Fruit fly (Drosophila melanogaster) whole organism, embryonic: Measurements from ENCODE around the gene CG7889.

Experiments used
- ATbp ChIP-seq: fragments of 200-800 bp; sonication (Bioruptor generic); optimal IDR thresholded peaks from 2 replicates; lab custom pipeline; 2017; ENCODE audit warnings: missing biosample characterization, mild to moderate bottlenecking, missing genetic modification characterization, missing genetic modification reagents
- B-H1 ChIP-seq: fragments of 200-800 bp; sonication (Bioruptor generic); IDR thresholded peaks from 3 replicates; pipeline ENCODE4 v1.3.6; 2022; ENCODE audit warnings: missing biosample characterization, missing genetic modification characterization
- CG10267 ChIP-seq: fragments of 200-800 bp; sonication (Bioruptor generic); optimal IDR thresholded peaks from 2 replicates; lab custom pipeline; 2018; ENCODE audit warnings: missing biosample characterization, mild to moderate bottlenecking, missing genetic modification characterization, moderate library complexity
- CG11085 ChIP-seq: fragments of 200-800 bp; sonication (Bioruptor generic); IDR thresholded peaks from 2 replicates; pipeline ENCODE4 v1.3.6; 2022; ENCODE audit warnings: missing biosample characterization, missing genetic modification characterization
- CG12391 ChIP-seq: fragments of 200-800 bp; sonication (Bioruptor generic); optimal IDR thresholded peaks from 3 replicates; lab custom pipeline; 2018; ENCODE audit warnings: missing biosample characterization, mild to moderate bottlenecking, missing genetic modification characterization, moderate library complexity
- CG12659 ChIP-seq: fragments of 200-800 bp; sonication (Bioruptor generic); optimal IDR thresholded peaks from 3 replicates; lab custom pipeline; 2017; ENCODE audit warnings: mild to moderate bottlenecking, missing biosample characterization, missing genetic modification reagents, missing genetic modification characterization
- CG13296 ChIP-seq: fragments of 200-800 bp; sonication (Bioruptor generic); optimal IDR thresholded peaks from 3 replicates; lab custom pipeline; 2018; ENCODE audit warnings: missing biosample characterization, mild to moderate bottlenecking, missing genetic modification characterization
- CG15011 ChIP-seq: fragments of 200-800 bp; sonication (Bioruptor generic); optimal IDR thresholded peaks from 3 replicates; lab custom pipeline; 2018; ENCODE audit warnings: missing biosample characterization, mild to moderate bottlenecking, missing genetic modification characterization
- CG17361 ChIP-seq: fragments of 200-800 bp; sonication (Bioruptor generic); IDR thresholded peaks from 3 replicates; pipeline ENCODE4 v1.3.6; 2022; ENCODE audit warnings: missing biosample characterization, missing genetic modification characterization
- CG17568 ChIP-seq: fragments of 200-800 bp; sonication (Bioruptor generic); optimal IDR thresholded peaks from 2 replicates; lab custom pipeline; 2018; ENCODE audit warnings: missing biosample characterization, mild to moderate bottlenecking, missing genetic modification characterization, moderate library complexity
- CG18262 ChIP-seq: fragments of 200-800 bp; optimal IDR thresholded peaks from 3 replicates; lab custom pipeline; 2019; ENCODE audit warnings: missing biosample characterization, mild to moderate bottlenecking, missing genetic modification characterization, moderate library complexity
- CG2129 ChIP-seq: fragments of 200-800 bp; sonication (Bioruptor generic); IDR thresholded peaks from 2 replicates; pipeline ENCODE4 v1.3.6; 2022; ENCODE audit warnings: missing biosample characterization, missing genetic modification characterization; ENCODE audit not compliant: partially characterized antibody
- CG2199 ChIP-seq: fragments of 200-800 bp; sonication (Bioruptor generic); IDR thresholded peaks from 3 replicates; pipeline ENCODE4 v1.3.6; 2022; ENCODE audit warnings: missing biosample characterization, missing genetic modification characterization
- CG2678 ChIP-seq: fragments of 200-800 bp; sonication (Bioruptor generic); optimal IDR thresholded peaks from 3 replicates; lab custom pipeline; 2019; ENCODE audit warnings: missing biosample characterization, mild to moderate bottlenecking, missing genetic modification characterization, moderate library complexity
- CG2875 ChIP-seq: fragments of 200-800 bp; sonication (Bioruptor generic); optimal IDR thresholded peaks from 2 replicates; lab custom pipeline; 2017; ENCODE audit warnings: missing biosample characterization, mild to moderate bottlenecking, missing genetic modification characterization, missing genetic modification reagents
- CG31365 ChIP-seq: fragments of 200-800 bp; sonication (Bioruptor generic); optimal IDR thresholded peaks from 2 replicates; lab custom pipeline; 2018; ENCODE audit warnings: missing biosample characterization, mild to moderate bottlenecking, missing genetic modification characterization
- CG6791 ChIP-seq: fragments of 200-800 bp; sonication (Bioruptor generic); IDR thresholded peaks from 3 replicates; pipeline ENCODE4 v1.3.6; 2022; ENCODE audit warnings: missing biosample characterization, missing genetic modification characterization; ENCODE audit not compliant: partially characterized antibody
- CG6854 ChIP-seq: fragments of 200-800 bp; sonication (Bioruptor generic); optimal IDR thresholded peaks from 3 replicates; lab custom pipeline; 2017; ENCODE audit warnings: missing biosample characterization, mild to moderate bottlenecking, missing genetic modification characterization
- CG7271 ChIP-seq: fragments of 200-800 bp; sonication (Bioruptor generic); optimal IDR thresholded peaks from 2 replicates; lab custom pipeline; 2018; ENCODE audit warnings: missing biosample characterization, mild to moderate bottlenecking, missing genetic modification characterization, moderate library complexity
- CG7372 ChIP-seq: fragments of 200-800 bp; sonication (Bioruptor generic); IDR thresholded peaks from 2 replicates; pipeline ENCODE4 v1.3.6; 2022; ENCODE audit warnings: missing biosample characterization, missing genetic modification characterization
- CG7745 ChIP-seq: fragments of 200-800 bp; sonication (Bioruptor generic); optimal IDR thresholded peaks from 2 replicates; lab custom pipeline; 2018; ENCODE audit warnings: missing biosample characterization, mild to moderate bottlenecking, missing genetic modification characterization, moderate library complexity
- CG7987 ChIP-seq: fragments of 200-800 bp; sonication (Bioruptor generic); optimal IDR thresholded peaks from 2 replicates; lab custom pipeline; 2018; ENCODE audit warnings: missing biosample characterization, mild to moderate bottlenecking, missing genetic modification characterization, moderate library complexity
- CG8944 ChIP-seq: fragments of 200-800 bp; sonication (Bioruptor generic); optimal IDR thresholded peaks from 3 replicates; lab custom pipeline; 2016; ENCODE audit warnings: missing biosample characterization, missing genetic modification characterization
- CoRest ChIP-seq: fragments of 200-800 bp; sonication (Bioruptor generic); optimal IDR thresholded peaks from 3 replicates; lab custom pipeline; 2018; ENCODE audit warnings: missing biosample characterization, mild to moderate bottlenecking, missing genetic modification characterization, moderate library complexity
- Dad ChIP-seq: fragments of 200-800 bp; sonication (Bioruptor generic); optimal IDR thresholded peaks from 3 replicates; lab custom pipeline; 2016; ENCODE audit warnings: missing biosample characterization, missing genetic modification characterization
- Dek ChIP-seq: fragments of 200-800 bp; sonication (Bioruptor generic); optimal IDR thresholded peaks from 3 replicates; lab custom pipeline; 2019; ENCODE audit warnings: missing biosample characterization, mild to moderate bottlenecking, missing genetic modification characterization, moderate library complexity
- Elba2 ChIP-seq: fragments of 200-800 bp; sonication (Bioruptor generic); optimal IDR thresholded peaks from 3 replicates; lab custom pipeline; 2016; ENCODE audit warnings: missing biosample characterization, missing genetic modification characterization
- HmgZ ChIP-seq: fragments of 200-800 bp; sonication (Bioruptor generic); optimal IDR thresholded peaks from 2 replicates; lab custom pipeline; 2018; ENCODE audit warnings: missing biosample characterization, mild to moderate bottlenecking, missing genetic modification characterization
- Hsf ChIP-seq: fragments of 200-800 bp; sonication (Bioruptor generic); optimal IDR thresholded peaks from 3 replicates; lab custom pipeline; 2016; ENCODE audit warnings: missing biosample characterization, missing genetic modification characterization
- Lhr ChIP-seq: fragments of 200-800 bp; sonication (Bioruptor generic); optimal IDR thresholded peaks from 3 replicates; lab custom pipeline; 2017; ENCODE audit warnings: mild to moderate bottlenecking, missing biosample characterization, missing genetic modification reagents, missing genetic modification characterization
- Max ChIP-seq: fragments of 200-800 bp; sonication (Bioruptor generic); optimal IDR thresholded peaks from 2 replicates; lab custom pipeline; 2016; ENCODE audit warnings: missing biosample characterization, mild to moderate bottlenecking, missing genetic modification characterization
- Nf-YA ChIP-seq: fragments of 200-800 bp; sonication (Bioruptor generic); IDR thresholded peaks from 2 replicates; pipeline ENCODE4 v1.3.6; 2022; ENCODE audit warnings: missing biosample characterization, missing genetic modification characterization
- Optix ChIP-seq: fragments of 200-800 bp; sonication (Bioruptor generic); IDR thresholded peaks from 3 replicates; pipeline ENCODE4 v1.3.6; 2022; ENCODE audit warnings: missing biosample characterization, missing genetic modification characterization
- Side ChIP-seq: fragments of 200-800 bp; sonication (Bioruptor generic); optimal IDR thresholded peaks from 2 replicates; lab custom pipeline; 2016; ENCODE audit warnings: missing biosample characterization, missing genetic modification characterization
- Sox102F ChIP-seq: fragments of 200-800 bp; sonication (Bioruptor generic); optimal IDR thresholded peaks from 2 replicates; lab custom pipeline; 2018; ENCODE audit warnings: missing biosample characterization, mild to moderate bottlenecking, missing genetic modification characterization, moderate library complexity
- Tbp ChIP-seq: fragments of >200 bp; optimal IDR thresholded peaks from 2 replicates; lab custom pipeline; 2018; ENCODE audit warnings: missing biosample characterization, missing genetic modification characterization
- Vsx1 ChIP-seq: fragments of 200-800 bp; sonication (Bioruptor generic); optimal IDR thresholded peaks from 2 replicates; lab custom pipeline; 2017; ENCODE audit warnings: missing biosample characterization, mild to moderate bottlenecking, missing genetic modification characterization, missing genetic modification reagents
- ase ChIP-seq: fragments of 200-800 bp; sonication (Bioruptor generic); IDR thresholded peaks from 3 replicates; pipeline ENCODE4 v1.3.6; 2022; ENCODE audit warnings: missing biosample characterization, missing genetic modification characterization
- btn ChIP-seq: fragments of 200-800 bp; sonication (Bioruptor generic); optimal IDR thresholded peaks from 2 replicates; lab custom pipeline; 2016; ENCODE audit warnings: missing biosample characterization, missing genetic modification characterization
- da ChIP-seq: fragments of 200-800 bp; sonication (Bioruptor generic); optimal IDR thresholded peaks from 2 replicates; lab custom pipeline; 2016; ENCODE audit warnings: missing biosample characterization, missing genetic modification characterization
- exex ChIP-seq: fragments of 200-800 bp; sonication (Bioruptor generic); optimal IDR thresholded peaks from 4 replicates; lab custom pipeline; 2018; ENCODE audit warnings: missing biosample characterization, mild to moderate bottlenecking, missing genetic modification characterization, moderate library complexity
- lbe ChIP-seq: fragments of 200-800 bp; sonication (Bioruptor generic); optimal IDR thresholded peaks from 2 replicates; lab custom pipeline; 2016; ENCODE audit warnings: missing biosample characterization, mild to moderate bottlenecking, missing genetic modification characterization
- pho ChIP-seq: fragments of 200-800 bp; sonication (Bioruptor generic); optimal IDR thresholded peaks from 2 replicates; lab custom pipeline; 2016; ENCODE audit warnings: missing biosample characterization, missing genetic modification characterization
- repo ChIP-seq: fragments of 200-800 bp; sonication (Bioruptor generic); optimal IDR thresholded peaks from 2 replicates; lab custom pipeline; 2016; ENCODE audit warnings: missing biosample characterization, missing genetic modification characterization
- sim ChIP-seq: fragments of 200-800 bp; sonication (Bioruptor generic); IDR thresholded peaks from 2 replicates; pipeline ENCODE4 v1.3.6; 2022; ENCODE audit warnings: missing biosample characterization, missing genetic modification characterization
- so ChIP-seq: fragments of 200-800 bp; sonication (Bioruptor generic); IDR thresholded peaks from 3 replicates; pipeline ENCODE4 v1.3.6; 2022; ENCODE audit warnings: missing biosample characterization, missing genetic modification characterization
- sqz ChIP-seq: fragments of 200-800 bp; sonication (Bioruptor generic); optimal IDR thresholded peaks from 3 replicates; lab custom pipeline; 2018; ENCODE audit warnings: missing biosample characterization, mild to moderate bottlenecking, missing genetic modification characterization
- tna ChIP-seq: fragments of 200-800 bp; sonication (Bioruptor generic); IDR thresholded peaks from 2 replicates; pipeline ENCODE4 v1.3.6; 2022; ENCODE audit warnings: missing biosample characterization, missing genetic modification characterization; ENCODE audit not compliant: partially characterized antibody
- usp ChIP-seq: fragments of >200 bp; optimal IDR thresholded peaks from 2 replicates; lab custom pipeline; 2017; ENCODE audit warnings: missing biosample characterization, missing genetic modification characterization

Gene CG7889

DNA sequence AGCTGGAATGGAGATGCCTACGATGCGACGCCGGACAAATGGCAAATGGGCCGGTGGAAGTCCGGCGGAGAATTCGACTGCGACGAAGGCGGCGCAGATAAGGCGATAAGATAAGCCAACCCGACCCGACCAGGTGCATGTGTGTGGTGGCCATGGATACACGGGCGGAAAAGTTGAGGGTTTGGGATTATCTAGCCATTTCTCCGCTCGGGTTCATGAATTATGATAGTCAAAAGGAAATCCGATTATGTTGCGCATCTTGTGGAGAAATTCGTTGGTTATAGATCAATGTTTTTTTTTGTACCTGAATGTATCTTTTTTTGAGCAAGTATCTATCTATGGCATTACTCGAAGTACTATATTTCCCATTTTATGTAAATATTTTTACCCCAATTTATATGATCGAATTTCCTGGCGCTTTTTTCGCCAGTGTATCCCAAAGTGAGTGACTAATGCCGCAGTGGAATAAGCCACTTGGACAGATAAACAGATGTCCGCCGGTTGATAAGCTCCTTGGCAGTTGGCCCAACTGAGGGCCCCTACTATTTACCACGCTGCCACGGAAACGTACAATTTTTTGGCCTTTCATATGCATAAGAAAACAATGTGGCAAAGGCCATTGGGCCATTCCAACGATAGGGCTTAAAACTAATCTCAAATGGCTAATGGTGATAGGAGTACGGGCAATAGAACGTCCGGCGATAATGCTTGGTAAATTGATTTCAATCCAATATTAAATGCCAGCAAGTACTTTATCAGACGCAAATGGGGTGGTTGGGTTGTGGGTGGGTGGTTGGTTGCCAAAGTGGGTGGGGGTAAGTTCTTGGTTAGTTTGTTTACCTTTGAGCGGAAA, 4.0 kb downstream of the CG7889 start, which contains the start of gene CG7992 (continued):
- TF ChIP-seq CG7372 (GFP tag; lab: Robert Waterston, UW) (no peak), CG12391 (tag; lab: Kevin White, UChicago) (peak; percentile 55), Hsf (peak; percentile 58), CG12659 (GFP tag; lab: Kevin White, UChicago) (peak; percentile 64), CG18262 (tag; lab: Kevin White, UChicago) (peak; percentile 45), Side (GFP tag; lab: Kevin White, UChicago) (peak; percentile 70), Vsx1 (GFP tag; lab: Kevin White, UChicago) (peak; percentile 47), HmgZ (tag; lab: Kevin White, UChicago) (peak; percentile 19), CG15011 (GFP tag; lab: Kevin White, UChicago) (peak; percentile 43), sim (no peak), ase (GFP tag; lab: Robert Waterston, UW) (no peak), CG17361 (GFP tag; lab: Robert Waterston, UW) (peak; percentile 76), pho (GFP tag; lab: Kevin White, UChicago) (peak; percentile 74), Elba2 (GFP tag; lab: Kevin White, UChicago) (no peak), CG17568 (GFP tag; lab: Kevin White, UChicago) (no peak), CG2678 (peak; percentile 83), repo (GFP tag; lab: Kevin White, UChicago) (peak; percentile 34), usp (GFP tag; lab: Kevin White, UChicago) (no peak), CG6854 (GFP tag; lab: Kevin White, UChicago) (peak; percentile 47), da (GFP tag; lab: Kevin White, UChicago) (no peak), Dad (peak; percentile 0), CG7987 (no peak), Optix (GFP tag; lab: Robert Waterston, UW) (no peak), CG2199 (GFP tag; lab: Robert Waterston, UW) (peak; percentile 50; the same call in 1 of the 3 replicates), CG6791 (GFP tag; lab: Robert Waterston, UW) (no peak), CG8944 (peak; percentile 40), CoRest (tag; lab: Kevin White, UChicago) (peak; percentile 71), CG31365 (tag; lab: Kevin White, UChicago) (no peak), B-H1 (GFP tag; lab: Robert Waterston, UW) (no peak; the same call in 2 of the 3 replicates), Nf-YA (GFP tag; lab: Robert Waterston, UW) (no peak), so (GFP tag; lab: Robert Waterston, UW) (peak; percentile 52; the same call in 1 of the 3 replicates), Sox102F (peak; percentile 58), Dek (tag; lab: Kevin White, UChicago) (peak; percentile 53), Max (GFP tag; lab: Kevin White, UChicago) (peak; percentile 26), CG10267 (tag; lab: Kevin White, UChicago) (peak; percentile 25), ATbp (peak; percentile 35), lbe (GFP tag; lab: Kevin White, UChicago) (no peak), CG11085 (GFP tag; lab: Robert Waterston, UW) (no peak), btn (GFP tag; lab: Kevin White, UChicago) (peak; percentile 19), Tbp (GFP tag; lab: Kevin White, UChicago) (no peak), CG2875 (GFP tag; lab: Kevin White, UChicago) (no peak), tna (GFP tag; lab: Robert Waterston, UW) (no peak), CG13296 (GFP tag; lab: Kevin White, UChicago) (peak; percentile 46), CG2129 (GFP tag; lab: Robert Waterston, UW) (no peak), CG7271 (tag; lab: Kevin White, UChicago) (no peak), exex (peak; percentile 99), sqz (GFP tag; lab: Kevin White, UChicago) (no peak), CG7745 (tag; lab: Kevin White, UChicago) (no peak), Lhr (GFP tag; lab: Kevin White, UChicago) (no peak)
